Fruit fly (Drosophila melanogaster): Measurements from ENCODE around the gene Fancm.

Fancm gene

DNA sequence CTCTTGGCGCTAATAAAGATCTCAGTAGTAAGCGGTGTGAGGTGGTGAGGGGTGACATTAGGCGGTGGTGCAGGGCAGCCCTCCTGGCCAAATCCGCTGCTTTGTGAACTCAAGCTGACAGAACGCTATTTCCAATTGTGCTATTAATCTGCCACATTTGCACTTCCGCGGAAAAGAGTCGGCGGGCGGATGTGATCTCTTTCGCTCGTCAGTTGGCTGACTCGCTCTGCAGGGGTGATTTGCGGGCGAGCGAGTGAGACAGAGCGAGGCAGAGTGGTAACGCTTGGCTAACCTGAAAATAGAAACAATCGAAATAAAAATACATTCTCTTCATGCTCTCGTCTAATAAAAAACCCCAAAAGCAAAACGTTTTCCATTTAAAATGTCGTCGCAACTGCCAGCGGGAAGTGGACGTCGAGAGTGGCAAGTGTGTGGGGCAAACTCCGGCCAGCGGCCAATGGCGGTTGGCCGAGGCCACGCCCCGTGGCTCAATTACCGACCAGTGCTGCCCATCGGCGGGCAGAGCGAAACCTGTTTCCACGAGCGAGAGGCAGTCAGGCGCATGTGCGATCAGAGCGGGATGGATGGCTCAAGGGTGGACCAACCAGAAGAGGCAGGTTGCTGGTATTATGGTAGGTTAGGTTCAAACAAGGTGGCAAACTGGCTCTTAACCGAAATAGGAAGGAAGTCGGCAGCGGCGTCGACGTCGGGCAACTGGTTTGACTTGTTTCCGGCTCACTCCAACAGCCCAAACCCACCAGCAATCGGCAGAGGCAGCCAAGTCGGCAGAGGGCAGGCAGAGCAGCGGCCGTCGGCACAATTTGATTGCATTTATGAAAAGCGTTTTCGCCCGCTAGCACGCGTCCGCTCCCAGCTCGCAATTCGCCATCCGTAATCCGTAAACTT lies 17.3 kb downstream of the Fancm start, which contains the start of gene C15 (continued):
- TF ChIP-seq Nf-YA (GFP tag; IDR thresholded peaks at IDR 0.05): peak; percentile 96
- no peak for TF ChIP-seq Atf-2 (GFP tag; optimal IDR thresholded peaks at IDR 0.05)
- TF ChIP-seq Mad (GFP tag; optimal IDR thresholded peaks at IDR 0.05): no peak
- no peak for TF ChIP-seq CG4360 (GFP tag; IDR thresholded peaks at IDR 0.05)
- no peak for TF ChIP-seq CG18764 (GFP tag; optimal IDR thresholded peaks at IDR 0.05)
- TF ChIP-seq Hsf (GFP tag; optimal IDR thresholded peaks at IDR 0.05): no peak

DNA sequence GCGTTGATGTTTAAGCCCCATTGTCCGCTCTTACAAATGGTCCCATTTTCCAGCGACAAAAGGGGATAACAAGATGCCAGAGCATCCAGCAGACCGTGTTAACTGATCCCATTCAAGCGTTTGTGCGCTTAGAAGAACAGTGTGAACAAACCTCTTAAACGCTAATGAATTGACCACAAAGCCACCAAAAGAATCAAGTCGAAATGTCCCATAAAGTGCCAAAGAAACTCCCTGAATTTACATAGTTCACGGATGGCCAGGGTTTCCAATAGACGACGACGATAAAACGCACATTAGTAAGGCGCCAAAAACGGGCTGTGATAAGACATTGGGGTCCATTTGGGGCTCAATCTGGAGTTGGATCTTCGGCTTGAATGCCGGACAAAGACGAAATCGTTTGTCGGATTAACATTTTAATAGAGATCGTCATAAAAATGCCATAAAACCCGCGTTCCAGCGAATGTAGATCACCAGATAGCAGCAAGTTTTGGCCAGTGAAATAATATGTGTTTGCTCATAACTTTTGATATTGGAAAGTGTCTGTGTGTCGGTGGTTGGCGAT lies 19.2 kb downstream of the Fancm start:
- TF ChIP-seq grn (GFP tag; optimal IDR thresholded peaks at IDR 0.05) (peak; percentile 59), CG2120 (GFP tag; optimal IDR thresholded peaks at IDR 0.05) (no peak), oc (tag; optimal IDR thresholded peaks at IDR 0.05) (peak; percentile 81), CG3163 (GFP tag; optimal IDR thresholded peaks at IDR 0.05) (no peak), CG18476 (GFP tag; optimal IDR thresholded peaks at IDR 0.05) (no peak), CG17328 (GFP tag; IDR thresholded peaks at IDR 0.05) (no peak), CG5180 (GFP tag; optimal IDR thresholded peaks at IDR 0.05) (no peak), CG10959 (GFP tag; IDR thresholded peaks at IDR 0.05) (no peak), CG8765 (GFP tag; IDR thresholded peaks at IDR 0.05) (no peak), Ets65A (GFP tag) (peak; percentile 76), gsb-n (tag; optimal IDR thresholded peaks at IDR 0.05) (no peak), toy (GFP tag; IDR thresholded peaks at IDR 0.05) (no peak), ewg (GFP tag; optimal IDR thresholded peaks at IDR 0.05) (no peak), Drgx (GFP tag; IDR thresholded peaks at IDR 0.05) (no peak), fru (optimal IDR thresholded peaks at IDR 0.05) (no peak), Abd-B (GFP tag; optimal IDR thresholded peaks at IDR 0.05) (no peak), crc (GFP tag; optimal IDR thresholded peaks at IDR 0.05) (no peak), stc (GFP tag; IDR thresholded peaks at IDR 0.05) (no peak), tap (tag; optimal IDR thresholded peaks at IDR 0.05) (no peak), pros (GFP tag; optimal IDR thresholded peaks at IDR 0.05) (peak; percentile 5), dm (GFP tag; optimal IDR thresholded peaks at IDR 0.05) (no peak), CG32772 (GFP tag; IDR thresholded peaks at IDR 0.05) (no peak), Xbp1 (GFP tag; optimal IDR thresholded peaks at IDR 0.05) (no peak), ham (GFP tag; IDR thresholded peaks at IDR 0.05) (no peak), HmgZ (tag; optimal IDR thresholded peaks at IDR 0.05) (no peak), CG4360 (GFP tag; IDR thresholded peaks at IDR 0.05) (no peak), Optix (GFP tag; IDR thresholded peaks at IDR 0.05) (no peak), CG13296 (GFP tag; optimal IDR thresholded peaks at IDR 0.05) (no peak), fu2 (GFP tag; optimal IDR thresholded peaks at IDR 0.05) (no peak), CG11093 (GFP tag; IDR thresholded peaks at IDR 0.05) (no peak), CG12299 (tag; optimal IDR thresholded peaks at IDR 0.05) (no peak), sd (tag; optimal IDR thresholded peaks at IDR 0.05) (peak; percentile 84), CG34224 (GFP tag; IDR thresholded peaks at IDR 0.05; ENCODE audit: partially characterized antibody) (no peak), fd64A (GFP tag; optimal IDR thresholded peaks at IDR 0.05) (no peak), pb (GFP tag; optimal IDR thresholded peaks at IDR 0.05) (no peak), CG7786 (GFP tag; optimal IDR thresholded peaks at IDR 0.05) (no peak), run (tag; optimal IDR thresholded peaks at IDR 0.05) (peak; percentile 58), abd-A (tag; optimal IDR thresholded peaks at IDR 0.05) (peak; percentile 90)

Measured in whole organism, embryonic.